Worm (Caenorhabditis elegans): ENCODE results near the gene lgg-2.

DNA sequence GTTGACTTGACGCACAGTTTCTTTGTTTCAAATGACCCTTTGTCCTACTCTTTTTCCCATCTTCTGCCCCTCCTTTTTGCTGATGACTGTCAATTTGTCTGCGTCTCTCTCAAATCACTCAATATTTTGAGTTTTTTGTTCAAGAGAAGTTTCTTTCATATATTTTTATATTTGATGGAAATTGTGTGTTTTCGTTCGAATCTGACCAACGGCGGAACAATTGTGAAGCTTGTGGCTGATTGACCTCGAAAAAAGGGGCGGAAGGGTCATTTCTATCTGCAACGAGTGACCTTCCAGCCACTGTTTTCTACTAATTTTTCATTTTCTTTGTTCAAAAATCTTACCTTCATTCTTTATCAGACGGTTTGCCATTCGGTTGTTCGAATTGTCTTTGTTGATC, 42.9 kb upstream of the lgg-2 start:
- no peak for TF ChIP-seq dao-5 (tag; optimal IDR thresholded peaks at IDR 0.05)
- TF ChIP-seq W03F9.2 (tag; optimal IDR thresholded peaks at IDR 0.05): no peak

Measured in whole organism, L4/young adult.